Fruit fly (Drosophila melanogaster) whole organism, prepupa: ENCODE measurements around the gene CG43902.

Source experiments
- Blimp-1 ChIP-seq: fragments of 200-800 bp; sonication (Bioruptor generic); optimal IDR thresholded peaks from 3 replicates; lab custom pipeline; 2017; ENCODE audit warnings: missing biosample characterization, missing genetic modification characterization, mild to moderate bottlenecking, moderate library complexity, missing genetic modification reagents
- CG10631 ChIP-seq: fragments of 200-800 bp; sonication (Bioruptor generic); optimal IDR thresholded peaks from 2 replicates; lab custom pipeline; 2016; ENCODE audit warnings: missing biosample characterization, missing genetic modification characterization
- CG10669 ChIP-seq: fragments of 200-800 bp; sonication (Bioruptor generic); optimal IDR thresholded peaks from 3 replicates; lab custom pipeline; 2018; ENCODE audit warnings: missing biosample characterization, mild to moderate bottlenecking, missing genetic modification characterization, moderate library complexity
- CG11294 ChIP-seq: fragments of 200-800 bp; sonication (Bioruptor generic); IDR thresholded peaks from 2 replicates; pipeline ENCODE4 v1.3.6; 2022; ENCODE audit warnings: missing biosample characterization, missing genetic modification characterization
- CG11762 ChIP-seq: fragments of 200-800 bp; sonication (Bioruptor generic); optimal IDR thresholded peaks from 3 replicates; lab custom pipeline; 2016; ENCODE audit warnings: missing biosample characterization, missing genetic modification characterization; ENCODE audit not compliant: insufficient read depth
- CG15336 ChIP-seq: fragments of 200-800 bp; sonication (Bioruptor generic); IDR thresholded peaks from 2 replicates; pipeline ENCODE4 v1.3.6; 2022; ENCODE audit warnings: missing biosample characterization, missing genetic modification characterization
- CG1621 ChIP-seq: fragments of 200-800 bp; sonication (Bioruptor generic); optimal IDR thresholded peaks from 3 replicates; lab custom pipeline; 2018; ENCODE audit warnings: missing biosample characterization, mild to moderate bottlenecking, missing genetic modification characterization
- CG16779 ChIP-seq: fragments of 200-800 bp; sonication (Bioruptor generic); optimal IDR thresholded peaks from 3 replicates; lab custom pipeline; 2017; ENCODE audit warnings: missing biosample characterization, mild to moderate bottlenecking, missing genetic modification characterization
- CG31627 ChIP-seq: fragments of 200-800 bp; sonication (Bioruptor generic); optimal IDR thresholded peaks from 3 replicates; lab custom pipeline; 2016; ENCODE audit warnings: missing biosample characterization, missing genetic modification characterization
- CG34406 ChIP-seq: fragments of 200-800 bp; sonication (Bioruptor generic); optimal IDR thresholded peaks from 3 replicates; lab custom pipeline; 2016; ENCODE audit warnings: missing biosample characterization, missing genetic modification characterization
- CG3919 ChIP-seq: fragments of 200-800 bp; sonication (Bioruptor generic); optimal IDR thresholded peaks from 3 replicates; lab custom pipeline; 2016; ENCODE audit warnings: missing biosample characterization, missing genetic modification characterization
- CG4318 ChIP-seq: fragments of 200-800 bp; sonication (Bioruptor generic); optimal IDR thresholded peaks from 3 replicates; lab custom pipeline; 2017; ENCODE audit warnings: missing biosample characterization, mild to moderate bottlenecking, missing genetic modification characterization
- CG6163 ChIP-seq: fragments of 200-800 bp; sonication (Bioruptor generic); IDR thresholded peaks from 3 replicates; pipeline ENCODE4 v1.3.6; 2022; ENCODE audit warnings: missing biosample characterization, missing genetic modification characterization
- CG6276 ChIP-seq: fragments of 200-800 bp; sonication (Bioruptor generic); optimal IDR thresholded peaks from 2 replicates; lab custom pipeline; 2017; ENCODE audit warnings: missing biosample characterization, mild to moderate bottlenecking, missing genetic modification characterization
- CG6792 ChIP-seq: fragments of 200-800 bp; sonication (Bioruptor generic); optimal IDR thresholded peaks from 3 replicates; lab custom pipeline; 2016; ENCODE audit warnings: missing biosample characterization, missing genetic modification characterization
- CG6808 ChIP-seq: fragments of 200-800 bp; sonication (Bioruptor generic); optimal IDR thresholded peaks from 3 replicates; lab custom pipeline; 2017; ENCODE audit warnings: missing biosample characterization, missing genetic modification characterization, mild to moderate bottlenecking, moderate library complexity, missing genetic modification reagents
- CG7368 ChIP-seq: fragments of 200-800 bp; sonication (Bioruptor generic); optimal IDR thresholded peaks from 3 replicates; lab custom pipeline; 2016; ENCODE audit warnings: missing biosample characterization, missing genetic modification characterization
- CG8119 ChIP-seq: fragments of 200-800 bp; sonication (Bioruptor generic); IDR thresholded peaks from 3 replicates; pipeline ENCODE4 v1.3.6; 2022; ENCODE audit warnings: missing biosample characterization, missing genetic modification characterization
- CG8319 ChIP-seq: fragments of 200-800 bp; sonication (Bioruptor generic); optimal IDR thresholded peaks from 3 replicates; lab custom pipeline; 2016; ENCODE audit warnings: missing biosample characterization, missing genetic modification characterization
- CG9139 ChIP-seq: fragments of 200-800 bp; sonication (Bioruptor generic); optimal IDR thresholded peaks from 3 replicates; lab custom pipeline; 2017; ENCODE audit warnings: missing biosample characterization, mild to moderate bottlenecking, missing genetic modification characterization
- Eip78C ChIP-seq: fragments of 200-800 bp; sonication (Bioruptor generic); peaks from one replicate; lab custom pipeline; 2016; ENCODE audit warnings: missing biosample characterization, missing genetic modification characterization
- Eip93F ChIP-seq: fragments of 200-800 bp; sonication (Bioruptor generic); optimal IDR thresholded peaks from 2 replicates; lab custom pipeline; 2016; ENCODE audit warnings: missing biosample characterization, mild to moderate bottlenecking, missing genetic modification characterization
- Ets21C ChIP-seq: fragments of 200-800 bp; sonication (Bioruptor generic); optimal IDR thresholded peaks from 3 replicates; lab custom pipeline; 2016; ENCODE audit warnings: missing biosample characterization, missing genetic modification characterization
- Hr38 ChIP-seq: sonication (Bioruptor generic); optimal IDR thresholded peaks from 2 replicates; lab custom pipeline; 2016; ENCODE audit warnings: missing biosample characterization, missing genetic modification characterization
- Hr39 ChIP-seq: fragments of 200-800 bp; sonication (Bioruptor generic); optimal IDR thresholded peaks from 2 replicates; lab custom pipeline; 2016; ENCODE audit warnings: missing biosample characterization, missing genetic modification characterization
- Lpt ChIP-seq: fragments of 200-800 bp; sonication (Bioruptor generic); optimal IDR thresholded peaks from 3 replicates; lab custom pipeline; 2016; ENCODE audit warnings: missing biosample characterization, missing genetic modification characterization
- OdsH ChIP-seq: fragments of 200-800 bp; sonication (Bioruptor generic); optimal IDR thresholded peaks from 3 replicates; lab custom pipeline; 2016; ENCODE audit warnings: missing biosample characterization, missing genetic modification characterization
- Smox ChIP-seq: fragments of 200-800 bp; sonication (Bioruptor generic); optimal IDR thresholded peaks from 3 replicates; lab custom pipeline; 2016; ENCODE audit warnings: missing biosample characterization, missing genetic modification characterization
- Sox14 ChIP-seq: fragments of 200-800 bp; sonication (Bioruptor generic); optimal IDR thresholded peaks from 3 replicates; lab custom pipeline; 2016; ENCODE audit warnings: missing biosample characterization, missing genetic modification characterization
- Sox15 ChIP-seq: fragments of 200-800 bp; sonication (Bioruptor generic); optimal IDR thresholded peaks from 3 replicates; lab custom pipeline; 2016; ENCODE audit warnings: missing biosample characterization, missing genetic modification characterization
- acj6 ChIP-seq: fragments of 200-800 bp; sonication (Bioruptor generic); optimal IDR thresholded peaks from 3 replicates; lab custom pipeline; 2016; ENCODE audit warnings: missing biosample characterization, missing genetic modification characterization
- cyc ChIP-seq: fragments of 200-800 bp; sonication (Bioruptor generic); optimal IDR thresholded peaks from 3 replicates; lab custom pipeline; 2016; ENCODE audit warnings: missing biosample characterization, missing genetic modification characterization
- dac ChIP-seq: fragments of 200-800 bp; sonication (Bioruptor generic); optimal IDR thresholded peaks from 2 replicates; lab custom pipeline; 2017; ENCODE audit warnings: missing biosample characterization, mild to moderate bottlenecking, missing genetic modification characterization
- dsx ChIP-seq: fragments of 200-800 bp; optimal IDR thresholded peaks from 3 replicates; lab custom pipeline; 2019; ENCODE audit warnings: missing biosample characterization, mild to moderate bottlenecking, missing genetic modification characterization, moderate library complexity; ENCODE audit not compliant: poor library complexity, severe bottlenecking
- eg ChIP-seq: fragments of 200-800 bp; sonication (Bioruptor generic); IDR thresholded peaks from 3 replicates; pipeline ENCODE4 v1.3.6; 2022; ENCODE audit warnings: missing biosample characterization, missing genetic modification characterization
- fd59A ChIP-seq: fragments of 200-800 bp; sonication (Bioruptor generic); optimal IDR thresholded peaks from 2 replicates; lab custom pipeline; 2017; ENCODE audit warnings: missing biosample characterization, mild to moderate bottlenecking, missing genetic modification characterization, missing genetic modification reagents
- lz ChIP-seq: fragments of 200-800 bp; sonication (Bioruptor generic); optimal IDR thresholded peaks from 3 replicates; lab custom pipeline; 2016; ENCODE audit warnings: missing biosample characterization, missing genetic modification characterization
- net ChIP-seq: fragments of 200-800 bp; sonication (Bioruptor generic); optimal IDR thresholded peaks from 3 replicates; lab custom pipeline; 2016; ENCODE audit warnings: missing biosample characterization, missing genetic modification characterization
- spab ChIP-seq: fragments of 200-800 bp; sonication (Bioruptor generic); optimal IDR thresholded peaks from 2 replicates; lab custom pipeline; 2017; ENCODE audit warnings: missing biosample characterization, mild to moderate bottlenecking, missing genetic modification characterization, missing genetic modification reagents
- svp ChIP-seq: fragments of 200-800 bp; sonication (Bioruptor generic); peaks from one replicate; lab custom pipeline; 2016; ENCODE audit warnings: missing biosample characterization, missing genetic modification characterization
- topi ChIP-seq: fragments of 200-800 bp; sonication (Bioruptor generic); optimal IDR thresholded peaks from 3 replicates; lab custom pipeline; 2016; ENCODE audit warnings: missing biosample characterization, missing genetic modification characterization
- vri ChIP-seq: fragments of 200-800 bp; sonication (Bioruptor generic); optimal IDR thresholded peaks from 3 replicates; lab custom pipeline; 2016; ENCODE audit warnings: missing biosample characterization, mild to moderate bottlenecking, missing genetic modification characterization

The CG43902 gene

dm6 chrX:10202595-10202994, 44.4 kb downstream of the CG43902 start (continued):
- TF ChIP-seq CG8119 (GFP tag; lab: Robert Waterston, UW): peak; percentile 39; the same call in 1 of the 3 replicates
- no peak for TF ChIP-seq Blimp-1 (GFP tag; lab: Kevin White, UChicago)
- peak; percentile 41 for TF ChIP-seq CG6792 (GFP tag; lab: Kevin White, UChicago)
- TF ChIP-seq vri (GFP tag; lab: Kevin White, UChicago): no peak
- peak; percentile 43 for TF ChIP-seq CG1621 (tag; lab: Kevin White, UChicago)
- peak; percentile 48 for TF ChIP-seq acj6 (GFP tag; lab: Kevin White, UChicago)
- peak; percentile 37 for TF ChIP-seq net (GFP tag; lab: Kevin White, UChicago)
- peak; percentile 9 for TF ChIP-seq CG11762 (GFP tag; lab: Kevin White, UChicago)
- peak; percentile 56 for TF ChIP-seq CG10631 (GFP tag; lab: Kevin White, UChicago)
- peak; percentile 30 for TF ChIP-seq svp (GFP tag; lab: Kevin White, UChicago)
- peak; percentile 55 for TF ChIP-seq CG3919 (GFP tag; lab: Kevin White, UChicago)
- no peak; the same call in 2 of the 3 replicates for TF ChIP-seq CG6163 (GFP tag; lab: Robert Waterston, UW)
- peak; percentile 42; the same call in 1 of the 2 replicates for TF ChIP-seq CG15336 (GFP tag; lab: Robert Waterston, UW)
- peak; percentile 51 for TF ChIP-seq CG10669 (GFP tag; lab: Kevin White, UChicago)
- TF ChIP-seq cyc (GFP tag; lab: Kevin White, UChicago): peak; percentile 26
- TF ChIP-seq fd59A (GFP tag; lab: Kevin White, UChicago): peak; percentile 40
- no peak for TF ChIP-seq dac (GFP tag; lab: Kevin White, UChicago)
- TF ChIP-seq, all 60 proteins: peak for 43

dm6 chrX:10206086-10206485, 47.9 kb downstream of the CG43902 start:
- TF ChIP-seq Hr38 (GFP tag; lab: Kevin White, UChicago) (no peak), CG8319 (GFP tag; lab: Kevin White, UChicago) (no peak), Hr39 (GFP tag; lab: Kevin White, UChicago) (no peak), CG11294 (no peak), fd59A (GFP tag; lab: Kevin White, UChicago) (no peak), topi (GFP tag; lab: Kevin White, UChicago) (no peak), acj6 (GFP tag; lab: Kevin White, UChicago) (no peak), spab (no peak), vri (GFP tag; lab: Kevin White, UChicago) (no peak), cyc (GFP tag; lab: Kevin White, UChicago) (no peak)

- peak; percentile 12 for TF ChIP-seq vri (GFP tag; lab: Kevin White, UChicago)
- peak; percentile 21 for TF ChIP-seq CG9139 (GFP tag; lab: Kevin White, UChicago)
- TF ChIP-seq Ets21C (GFP tag; lab: Kevin White, UChicago): no peak
- peak; percentile 62 for TF ChIP-seq CG6163 (GFP tag; lab: Robert Waterston, UW)
- peak; percentile 99 for TF ChIP-seq Sox14
- peak; percentile 20 for TF ChIP-seq CG6808
- no peak for TF ChIP-seq CG34406 (GFP tag; lab: Kevin White, UChicago)
- no peak for TF ChIP-seq CG7368
- no peak for TF ChIP-seq CG3919 (GFP tag; lab: Kevin White, UChicago)
- no peak for TF ChIP-seq CG4318 (GFP tag; lab: Kevin White, UChicago)
- TF ChIP-seq svp (GFP tag; lab: Kevin White, UChicago): peak; percentile 66
- TF ChIP-seq Eip78C (GFP tag; lab: Kevin White, UChicago): peak; percentile 63
- no peak for TF ChIP-seq dsx (GFP tag; lab: Kevin White, UChicago)
These were observed 51.4 kb downstream of the CG43902 start for dm6 chrX:10209556-10210164.

- TF ChIP-seq CG7368 (peak; percentile 59), lz (GFP tag; lab: Kevin White, UChicago) (peak; percentile 38), Smox (GFP tag; lab: Kevin White, UChicago) (peak; percentile 51), CG16779 (tag; lab: Kevin White, UChicago) (no peak), Blimp-1 (GFP tag; lab: Kevin White, UChicago) (no peak), CG6163 (GFP tag; lab: Robert Waterston, UW) (peak; percentile 66; the same call in 2 of the 3 replicates), eg (GFP tag; lab: Robert Waterston, UW) (peak; percentile 73), acj6 (GFP tag; lab: Kevin White, UChicago) (peak; percentile 37), dac (GFP tag; lab: Kevin White, UChicago) (peak; percentile 19), CG15336 (GFP tag; lab: Robert Waterston, UW) (peak; percentile 64), CG31627 (GFP tag; lab: Kevin White, UChicago) (peak; percentile 68), fd59A (GFP tag; lab: Kevin White, UChicago) (no peak), Eip78C (GFP tag; lab: Kevin White, UChicago) (peak; percentile 86), Sox15 (peak; percentile 21), OdsH (peak; percentile 58), CG6276 (GFP tag; lab: Kevin White, UChicago) (peak; percentile 41), CG9139 (GFP tag; lab: Kevin White, UChicago) (no peak), CG11294 (peak; percentile 25; the same call in 1 of the 2 replicates), CG11762 (GFP tag; lab: Kevin White, UChicago) (peak; percentile 0), Eip93F (GFP tag; lab: Kevin White, UChicago) (no peak), Lpt (GFP tag; lab: Kevin White, UChicago) (peak; percentile 22)
These were observed 52.2 kb downstream of the CG43902 start for dm6 chrX:10210317-10210873.
